Worm (Caenorhabditis elegans) whole organism, late embryonic: ENCODE measurements around the gene dmsr-13.

Experiments used
- K02D7.2 ChIP-seq: sonication (generic microtip); optimal IDR thresholded peaks from 2 replicates; lab custom pipeline; 2017; ENCODE audit warnings: mild to moderate bottlenecking, missing genetic modification characterization, missing compliant biosample characterization
- ama-1 ChIP-seq: fragments of 150-350 bp; optimal IDR thresholded peaks from 2 replicates; lab custom pipeline; 2014
- ceh-22 ChIP-seq: sonication (generic microtip); optimal IDR thresholded peaks from 2 replicates; lab custom pipeline; 2017; ENCODE audit warnings: missing biosample characterization, missing genetic modification characterization
- ceh-24 ChIP-seq: sonication (generic microtip); optimal IDR thresholded peaks from 2 replicates; lab custom pipeline; 2016; ENCODE audit warnings: mild to moderate bottlenecking, missing genetic modification characterization, missing compliant biosample characterization
- elt-4 ChIP-seq: sonication (generic microtip); optimal IDR thresholded peaks from 2 replicates; lab custom pipeline; 2016; ENCODE audit warnings: missing genetic modification characterization, missing compliant biosample characterization
- fkh-10 ChIP-seq: fragments of 150-350 bp; optimal IDR thresholded peaks from 2 replicates; lab custom pipeline; 2014; ENCODE audit warnings: missing biosample characterization, missing genetic modification reagents, missing genetic modification characterization
- hlh-15 ChIP-seq: sonication (generic microtip); optimal IDR thresholded peaks from 2 replicates; lab custom pipeline; 2016; ENCODE audit warnings: missing genetic modification characterization, missing compliant biosample characterization
- hlh-30 ChIP-seq: sonication (generic microtip); optimal IDR thresholded peaks from 2 replicates; lab custom pipeline; 2017; ENCODE audit warnings: antibody characterized with exemption, missing genetic modification characterization, missing compliant biosample characterization; ENCODE audit not compliant: insufficient read depth
- lin-11 ChIP-seq: fragments of 200-800 bp; sonication (Bioruptor generic); optimal IDR thresholded peaks from 2 replicates; lab custom pipeline; 2018; ENCODE audit warnings: mild to moderate bottlenecking, missing genetic modification characterization, missing compliant biosample characterization
- npax-4 ChIP-seq: sonication (generic microtip); optimal IDR thresholded peaks from 2 replicates; lab custom pipeline; 2016; ENCODE audit warnings: missing genetic modification characterization, missing compliant biosample characterization
- odd-2 ChIP-seq: sonication (generic microtip); optimal IDR thresholded peaks from 2 replicates; lab custom pipeline; 2017; ENCODE audit warnings: antibody characterized with exemption, mild to moderate bottlenecking, missing genetic modification characterization, missing compliant biosample characterization
- pag-3 ChIP-seq: sonication (generic microtip); optimal IDR thresholded peaks from 2 replicates; lab custom pipeline; 2016; ENCODE audit warnings: missing compliant biosample characterization, missing genetic modification characterization, borderline replicate concordance
- sox-4 ChIP-seq: sonication (generic microtip); optimal IDR thresholded peaks from 2 replicates; lab custom pipeline; 2017; ENCODE audit warnings: mild to moderate bottlenecking, missing genetic modification characterization, inconsistent platforms, missing compliant biosample characterization
- tbx-7 ChIP-seq: sonication (generic microtip); optimal IDR thresholded peaks from 2 replicates; lab custom pipeline; 2016; ENCODE audit warnings: missing genotype, missing genetic modification characterization, missing compliant biosample characterization

- TF ChIP-seq tbx-7 (tag; lab: Kevin White, UChicago), result no peak
- no peak for TF ChIP-seq ceh-22 (tag; lab: Kevin White, UChicago)
- no peak for TF ChIP-seq npax-4 (tag; lab: Kevin White, UChicago)
- TF ChIP-seq ama-1 (lab: Kevin White, UChicago), result no peak
- TF ChIP-seq odd-2 (tag; lab: Kevin White, UChicago), result no peak
- no peak for TF ChIP-seq elt-4
- TF ChIP-seq hlh-30 (tag; lab: Kevin White, UChicago), result no peak
- no peak for TF ChIP-seq hlh-15
- TF ChIP-seq ceh-24 (tag; lab: Kevin White, UChicago), result no peak
- TF ChIP-seq pag-3, result no peak
- TF ChIP-seq lin-11, result no peak
- TF ChIP-seq K02D7.2, result no peak
- TF ChIP-seq sox-4 (tag; lab: Kevin White, UChicago), result no peak
- no peak for TF ChIP-seq fkh-10 (GFP tag; lab: Kevin White, UChicago)
Observed at ce11 chrV:6768452-6768929, 51.2 kb downstream of the dmsr-13 start, which contains the start of the genes T25F10.1 and clik-1.
